Worm (Caenorhabditis elegans) whole organism, late embryonic: ENCODE results near the gene Y71H2AM.3.
A peak's percentile ranks its signal among the peaks of the same experiment; 100 is the strongest.

Experiments
- C38D4.7 ChIP-seq: fragments of 200-800 bp; sonication (Bioruptor generic); optimal IDR thresholded peaks from 2 replicates; lab custom pipeline; 2018; ENCODE audit warnings: mild to moderate bottlenecking, missing genetic modification characterization, moderate library complexity, missing compliant biosample characterization
- T23F11.4 ChIP-seq: fragments of 200-800 bp; sonication (Bioruptor generic); optimal IDR thresholded peaks from 2 replicates; lab custom pipeline; 2018; ENCODE audit warnings: mild to moderate bottlenecking, missing genetic modification characterization, missing compliant biosample characterization
- ahr-1 ChIP-seq: sonication (generic microtip); optimal IDR thresholded peaks from 2 replicates; lab custom pipeline; 2016; ENCODE audit warnings: missing genetic modification characterization, missing compliant biosample characterization
- ceh-18 ChIP-seq: sonication (generic microtip); optimal IDR thresholded peaks from 2 replicates; lab custom pipeline; 2016; ENCODE audit warnings: missing genetic modification characterization, missing compliant biosample characterization
- ceh-19 ChIP-seq: fragments of 200-800 bp; sonication (Bioruptor generic); optimal IDR thresholded peaks from 2 replicates; lab custom pipeline; 2018; ENCODE audit warnings: mild to moderate bottlenecking, missing genetic modification characterization, missing compliant biosample characterization
- ceh-2 ChIP-seq: sonication (generic microtip); optimal IDR thresholded peaks from 2 replicates; lab custom pipeline; 2016; ENCODE audit warnings: missing genotype, missing genetic modification characterization, missing compliant biosample characterization
- ceh-31 ChIP-seq: sonication (generic microtip); optimal IDR thresholded peaks from 2 replicates; lab custom pipeline; 2016; ENCODE audit warnings: missing genetic modification characterization, missing compliant biosample characterization
- ceh-34 ChIP-seq: sonication (generic microtip); optimal IDR thresholded peaks from 2 replicates; lab custom pipeline; 2016; ENCODE audit warnings: mild to moderate bottlenecking, missing genetic modification characterization, missing compliant biosample characterization
- ceh-45 ChIP-seq: fragments of 200-800 bp; sonication (Bioruptor generic); IDR thresholded peaks from 2 replicates; pipeline ENCODE4 v1.3.6; 2022; ENCODE audit warnings: missing genetic modification reagents, missing genetic modification characterization, missing compliant biosample characterization
- ceh-6 ChIP-seq: fragments of 200-800 bp; sonication (Bioruptor generic); optimal IDR thresholded peaks from 2 replicates; lab custom pipeline; 2018; ENCODE audit warnings: mild to moderate bottlenecking, missing genetic modification characterization, missing compliant biosample characterization
- che-1 ChIP-seq: sonication (generic microtip); optimal IDR thresholded peaks from 2 replicates; lab custom pipeline; 2016; ENCODE audit warnings: mild to moderate bottlenecking, missing genetic modification characterization, missing compliant biosample characterization
- elt-4 ChIP-seq: sonication (generic microtip); optimal IDR thresholded peaks from 2 replicates; lab custom pipeline; 2016; ENCODE audit warnings: missing genetic modification characterization, missing compliant biosample characterization
- ets-4 ChIP-seq: sonication (generic microtip); optimal IDR thresholded peaks from 2 replicates; lab custom pipeline; 2016; ENCODE audit warnings: missing genetic modification characterization, missing compliant biosample characterization
- fkh-6 ChIP-seq: sonication (generic microtip); optimal IDR thresholded peaks from 2 replicates; lab custom pipeline; 2016; ENCODE audit warnings: missing genetic modification characterization, missing compliant biosample characterization
- hlh-15 ChIP-seq: sonication (generic microtip); optimal IDR thresholded peaks from 2 replicates; lab custom pipeline; 2016; ENCODE audit warnings: missing genetic modification characterization, missing compliant biosample characterization
- hlh-30 ChIP-seq: sonication (generic microtip); optimal IDR thresholded peaks from 2 replicates; lab custom pipeline; 2017; ENCODE audit warnings: antibody characterized with exemption, missing genetic modification characterization, missing compliant biosample characterization; ENCODE audit not compliant: insufficient read depth
- lim-6 ChIP-seq: sonication (generic microtip); optimal IDR thresholded peaks from 2 replicates; lab custom pipeline; 2016; ENCODE audit warnings: missing genetic modification characterization, missing compliant biosample characterization
- lin-11 ChIP-seq: fragments of 200-800 bp; sonication (Bioruptor generic); optimal IDR thresholded peaks from 2 replicates; lab custom pipeline; 2018; ENCODE audit warnings: mild to moderate bottlenecking, missing genetic modification characterization, missing compliant biosample characterization
- nfya-1 ChIP-seq: sonication (generic microtip); optimal IDR thresholded peaks from 2 replicates; lab custom pipeline; 2017; ENCODE audit warnings: missing genetic modification characterization, mild to moderate bottlenecking, missing compliant biosample characterization, antibody characterized with exemption, moderate library complexity
- nhr-232 ChIP-seq: sonication (generic microtip); optimal IDR thresholded peaks from 2 replicates; lab custom pipeline; 2016; ENCODE audit warnings: missing genetic modification characterization, missing compliant biosample characterization
- npax-4 ChIP-seq: sonication (generic microtip); optimal IDR thresholded peaks from 2 replicates; lab custom pipeline; 2016; ENCODE audit warnings: missing genetic modification characterization, missing compliant biosample characterization
- pat-9 ChIP-seq: fragments of 200-800 bp; sonication (Bioruptor generic); optimal IDR thresholded peaks from 2 replicates; lab custom pipeline; 2018; ENCODE audit warnings: mild to moderate bottlenecking, missing genetic modification characterization, moderate library complexity, missing compliant biosample characterization
- pax-1 ChIP-seq: fragments of 150-350 bp; optimal IDR thresholded peaks from 2 replicates; lab custom pipeline; 2014; ENCODE audit warnings: missing biosample characterization, missing genetic modification characterization
- pha-2 ChIP-seq: sonication (generic microtip); optimal IDR thresholded peaks from 2 replicates; lab custom pipeline; 2017; ENCODE audit warnings: mild to moderate bottlenecking, missing genetic modification characterization, missing compliant biosample characterization
- pros-1 ChIP-seq: fragments of 150-350 bp; optimal IDR thresholded peaks from 2 replicates; lab custom pipeline; 2014; ENCODE audit warnings: missing biosample characterization, missing genetic modification reagents, missing genetic modification characterization
- sdc-2 ChIP-seq: sonication (generic microtip); optimal IDR thresholded peaks from 2 replicates; lab custom pipeline; 2016; ENCODE audit warnings: missing genotype, missing genetic modification characterization, missing compliant biosample characterization
- tbx-7 ChIP-seq: sonication (generic microtip); optimal IDR thresholded peaks from 2 replicates; lab custom pipeline; 2016; ENCODE audit warnings: missing genotype, missing genetic modification characterization, missing compliant biosample characterization
- unc-3 ChIP-seq, 2 experiments: fragments of 200-800 bp in 1 of 2; sonication (Bioruptor generic) in 1 of 2; sonication (generic microtip) in 1 of 2; conservative IDR thresholded peaks in 1 of 2; optimal IDR thresholded peaks in 1 of 2; 2 replicates each; pipeline versions ENCODE4 v1.3.6 to Lab custom; 2016 to 2022; ENCODE audit warnings: missing compliant biosample characterization in 2 of 2, missing genetic modification characterization in 2 of 2, missing genetic modification reagents in 1 of 2
- unc-42 ChIP-seq: sonication (generic microtip); optimal IDR thresholded peaks from 2 replicates; lab custom pipeline; 2016; ENCODE audit warnings: missing genotype, missing genetic modification characterization, missing compliant biosample characterization
- unc-55 ChIP-seq: sonication (generic microtip); optimal IDR thresholded peaks from 2 replicates; lab custom pipeline; 2017; ENCODE audit warnings: missing biosample characterization, missing genetic modification reagents, missing genetic modification characterization
- zip-5 ChIP-seq: sonication (generic microtip); optimal IDR thresholded peaks from 2 replicates; lab custom pipeline; 2016; ENCODE audit warnings: missing genetic modification characterization, missing compliant biosample characterization
- ztf-16 ChIP-seq: sonication (generic microtip); optimal IDR thresholded peaks from 2 replicates; lab custom pipeline; 2017; ENCODE audit warnings: missing genetic modification characterization, missing compliant biosample characterization

Gene Y71H2AM.3

ce11 chrIII:2785840-2786239, 19.4 kb upstream of the Y71H2AM.3 start, which contains the start of gene Y71H2AM.20 (continued):
- peak; percentile 19 for TF ChIP-seq ceh-6 (GFP tag; lab: Kevin White, UChicago)
- peak; percentile 62 for TF ChIP-seq pax-1 (tag; lab: Kevin White, UChicago)
- TF ChIP-seq C38D4.7 = no peak
- no peak for TF ChIP-seq elt-4 (tag; lab: Kevin White, UChicago)
- TF ChIP-seq unc-55 (GFP tag; lab: Kevin White, UChicago) = peak; percentile 50
- TF ChIP-seq lim-6 = peak; percentile 67
- TF ChIP-seq ceh-31 (tag; lab: Kevin White, UChicago) = peak; percentile 91
- TF ChIP-seq zip-5 = no peak
- TF ChIP-seq T23F11.4 (GFP tag; lab: Kevin White, UChicago) = no peak
- peak; percentile 75 for TF ChIP-seq ztf-16
- peak; percentile 79 for TF ChIP-seq ets-4 (tag; lab: Kevin White, UChicago)
- peak; percentile 95 for TF ChIP-seq nfya-1 (tag; lab: Kevin White, UChicago)
- TF ChIP-seq ceh-34 = peak; percentile 90
- TF ChIP-seq pha-2 (tag; lab: Kevin White, UChicago) = no peak
- TF ChIP-seq ceh-18 (tag; lab: Kevin White, UChicago) = peak; percentile 95
- TF ChIP-seq nhr-232 = no peak

ce11 chrIII:2786740-2787139, 18.5 kb upstream of the Y71H2AM.3 start, which contains the start of gene nduc-2:
TSS of gene nduc-2 (plus strand) at chrIII:2786852.
- TF ChIP-seq pha-2 (tag; lab: Kevin White, UChicago) = no peak
- no peak for TF ChIP-seq zip-5
- no peak for TF ChIP-seq sdc-2 (tag; lab: Kevin White, UChicago)

- TF ChIP-seq npax-4 (tag; lab: Kevin White, UChicago) (no peak), nhr-232 (no peak), ceh-45 (GFP tag; lab: Robert Waterston, UW) (no peak), ceh-2 (tag; lab: Kevin White, UChicago) (no peak), ahr-1 (tag; lab: Kevin White, UChicago) (no peak), hlh-30 (no peak), unc-3 (GFP tag; conservative IDR thresholded peaks at IDR 0.05; lab: Robert Waterston, UW) (no peak), unc-3 (tag; optimal IDR thresholded peaks at IDR 0.05; lab: Kevin White, UChicago) (no peak), hlh-15 (no peak)
These were observed 17.2 kb upstream of the Y71H2AM.3 start, which contains the start of gene tbcc-1 for ce11 chrIII:2787979-2788491. TSS of gene tbcc-1 (plus strand) at chrIII:2788441.

- TF ChIP-seq unc-55 (GFP tag; lab: Kevin White, UChicago) (no peak), nfya-1 (tag; lab: Kevin White, UChicago) (peak; percentile 95)
These were observed 11.2 kb upstream of the Y71H2AM.3 start for ce11 chrIII:2794057-2794456.

ce11 chrIII:2795442-2796023, 9.7 kb upstream of the Y71H2AM.3 start:
- TF ChIP-seq fkh-6 (no peak), unc-55 (GFP tag; lab: Kevin White, UChicago) (no peak), hlh-30 (no peak), unc-42 (tag; lab: Kevin White, UChicago) (no peak), che-1 (tag; lab: Kevin White, UChicago) (no peak), pat-9 (tag; lab: Kevin White, UChicago) (no peak), tbx-7 (tag; lab: Kevin White, UChicago) (no peak), nhr-232 (no peak), pros-1 (no peak), ceh-19 (GFP tag; lab: Kevin White, UChicago) (no peak), lin-11 (tag; lab: Kevin White, UChicago) (no peak)
